Worm (Caenorhabditis elegans) whole organism, early embryonic: ENCODE measurements around the gene gpd-4.

Experiments used
- ama-1 ChIP-seq: fragments of 150-350 bp; optimal IDR thresholded peaks from 2 replicates; lab custom pipeline; 2014
- ceh-36 ChIP-seq: sonication (generic microtip); optimal IDR thresholded peaks from 2 replicates; lab custom pipeline; 2016; ENCODE audit warnings: missing genetic modification characterization, inconsistent platforms, missing compliant biosample characterization
- flt-1 ChIP-seq: fragments of 200-800 bp; sonication (Bioruptor generic); IDR thresholded peaks from 2 replicates; pipeline ENCODE4 v1.3.6; 2022; ENCODE audit warnings: missing genetic modification characterization, missing compliant biosample characterization
- hnd-1 ChIP-seq: sonication (generic microtip); optimal IDR thresholded peaks from 2 replicates; lab custom pipeline; 2016; ENCODE audit warnings: missing genetic modification characterization, missing compliant biosample characterization
- pes-1 ChIP-seq: fragments of 200-800 bp; sonication (Bioruptor generic); IDR thresholded peaks from 2 replicates; pipeline ENCODE4 v1.3.6; 2022; ENCODE audit warnings: missing genetic modification reagents, missing genetic modification characterization, missing compliant biosample characterization

- TF ChIP-seq pes-1 (GFP tag; lab: Robert Waterston, UW) (no peak), ama-1 (lab: Kevin White, UChicago) (no peak), flt-1 (GFP tag; lab: Robert Waterston, UW) (no peak), ceh-36 (tag; lab: Kevin White, UChicago) (no peak), hnd-1 (tag; lab: Kevin White, UChicago) (no peak)
These were observed 32.0 kb downstream of the gpd-4 start for ce11 chrII:10203067-10203466.
